Worm (Caenorhabditis elegans) whole organism, late embryonic: ENCODE measurements around the gene fbxa-142.

Source experiments
- F13H6.1 ChIP-seq: sonication (generic microtip); optimal IDR thresholded peaks from 2 replicates; lab custom pipeline; 2016; ENCODE audit warnings: missing genetic modification characterization, missing compliant biosample characterization
- Y22D7AL.16 ChIP-seq: sonication (generic microtip); optimal IDR thresholded peaks from 2 replicates; lab custom pipeline; 2016; ENCODE audit warnings: missing genetic modification characterization, missing compliant biosample characterization
- ahr-1 ChIP-seq: sonication (generic microtip); optimal IDR thresholded peaks from 2 replicates; lab custom pipeline; 2016; ENCODE audit warnings: missing genetic modification characterization, missing compliant biosample characterization
- ceh-14 ChIP-seq: sonication (generic microtip); optimal IDR thresholded peaks from 2 replicates; lab custom pipeline; 2016; ENCODE audit warnings: missing genotype, missing genetic modification characterization, missing compliant biosample characterization
- ceh-24 ChIP-seq: sonication (generic microtip); optimal IDR thresholded peaks from 2 replicates; lab custom pipeline; 2016; ENCODE audit warnings: mild to moderate bottlenecking, missing genetic modification characterization, missing compliant biosample characterization
- ceh-31 ChIP-seq: sonication (generic microtip); optimal IDR thresholded peaks from 2 replicates; lab custom pipeline; 2016; ENCODE audit warnings: missing genetic modification characterization, missing compliant biosample characterization
- ceh-45 ChIP-seq: fragments of 200-800 bp; sonication (Bioruptor generic); IDR thresholded peaks from 2 replicates; pipeline ENCODE4 v1.3.6; 2022; ENCODE audit warnings: missing genetic modification reagents, missing genetic modification characterization, missing compliant biosample characterization
- ceh-6 ChIP-seq: fragments of 200-800 bp; sonication (Bioruptor generic); optimal IDR thresholded peaks from 2 replicates; lab custom pipeline; 2018; ENCODE audit warnings: mild to moderate bottlenecking, missing genetic modification characterization, missing compliant biosample characterization
- ceh-9 ChIP-seq: sonication (generic microtip); optimal IDR thresholded peaks from 2 replicates; lab custom pipeline; 2016; ENCODE audit warnings: mild to moderate bottlenecking, missing genetic modification characterization, inconsistent platforms, missing compliant biosample characterization
- dve-1 ChIP-seq: sonication (generic microtip); optimal IDR thresholded peaks from 2 replicates; lab custom pipeline; 2017; ENCODE audit warnings: antibody characterized with exemption, mild to moderate bottlenecking, missing genetic modification characterization, missing compliant biosample characterization
- elt-4 ChIP-seq: sonication (generic microtip); optimal IDR thresholded peaks from 2 replicates; lab custom pipeline; 2016; ENCODE audit warnings: missing genetic modification characterization, missing compliant biosample characterization
- eyg-1 ChIP-seq: sonication (generic microtip); optimal IDR thresholded peaks from 2 replicates; lab custom pipeline; 2016; ENCODE audit warnings: missing genotype, missing genetic modification characterization, missing compliant biosample characterization
- fkh-10 ChIP-seq: fragments of 150-350 bp; optimal IDR thresholded peaks from 2 replicates; lab custom pipeline; 2014; ENCODE audit warnings: missing biosample characterization, missing genetic modification reagents, missing genetic modification characterization
- fkh-6 ChIP-seq: sonication (generic microtip); optimal IDR thresholded peaks from 2 replicates; lab custom pipeline; 2016; ENCODE audit warnings: missing genetic modification characterization, missing compliant biosample characterization
- gmeb-2 ChIP-seq: sonication (generic microtip); optimal IDR thresholded peaks from 2 replicates; lab custom pipeline; 2016; ENCODE audit warnings: missing genetic modification characterization, inconsistent platforms, missing compliant biosample characterization
- hlh-13 ChIP-seq: fragments of 200-800 bp; sonication (Bioruptor generic); optimal IDR thresholded peaks from 2 replicates; lab custom pipeline; 2018; ENCODE audit warnings: mild to moderate bottlenecking, missing genetic modification characterization, missing compliant biosample characterization
- hlh-30 ChIP-seq: sonication (generic microtip); optimal IDR thresholded peaks from 2 replicates; lab custom pipeline; 2017; ENCODE audit warnings: antibody characterized with exemption, missing genetic modification characterization, missing compliant biosample characterization; ENCODE audit not compliant: insufficient read depth
- lim-6 ChIP-seq: sonication (generic microtip); optimal IDR thresholded peaks from 2 replicates; lab custom pipeline; 2016; ENCODE audit warnings: missing genetic modification characterization, missing compliant biosample characterization
- madf-2 ChIP-seq: sonication (generic microtip); optimal IDR thresholded peaks from 2 replicates; lab custom pipeline; 2017; ENCODE audit warnings: missing genetic modification characterization, missing compliant biosample characterization
- mec-3 ChIP-seq: sonication (generic microtip); optimal IDR thresholded peaks from 2 replicates; lab custom pipeline; 2016; ENCODE audit warnings: borderline replicate concordance, missing genetic modification characterization, missing compliant biosample characterization
- nhr-11 ChIP-seq: fragments of 150-350 bp; optimal IDR thresholded peaks from 2 replicates; lab custom pipeline; 2014; ENCODE audit warnings: missing biosample characterization, missing genetic modification characterization
- nhr-232 ChIP-seq: sonication (generic microtip); optimal IDR thresholded peaks from 2 replicates; lab custom pipeline; 2016; ENCODE audit warnings: missing genetic modification characterization, missing compliant biosample characterization
- npax-4 ChIP-seq: sonication (generic microtip); optimal IDR thresholded peaks from 2 replicates; lab custom pipeline; 2016; ENCODE audit warnings: missing genetic modification characterization, missing compliant biosample characterization
- pag-3 ChIP-seq: sonication (generic microtip); optimal IDR thresholded peaks from 2 replicates; lab custom pipeline; 2016; ENCODE audit warnings: missing compliant biosample characterization, missing genetic modification characterization, borderline replicate concordance
- pat-9 ChIP-seq: fragments of 200-800 bp; sonication (Bioruptor generic); optimal IDR thresholded peaks from 2 replicates; lab custom pipeline; 2018; ENCODE audit warnings: mild to moderate bottlenecking, missing genetic modification characterization, moderate library complexity, missing compliant biosample characterization
- pha-4 ChIP-seq: fragments of 150-350 bp; optimal IDR thresholded peaks from 2 replicates; lab custom pipeline; 2018; ENCODE audit warnings: missing biosample characterization, missing genetic modification reagents, missing genetic modification characterization
- ref-2 ChIP-seq: sonication (generic microtip); optimal IDR thresholded peaks from 2 replicates; lab custom pipeline; 2016; ENCODE audit warnings: missing genetic modification characterization, missing compliant biosample characterization
- rnt-1 ChIP-seq: sonication (generic microtip); optimal IDR thresholded peaks from 2 replicates; lab custom pipeline; 2016; ENCODE audit warnings: missing genetic modification characterization, missing compliant biosample characterization
- sox-2 ChIP-seq: fragments of 200-800 bp; sonication (Bioruptor generic); IDR thresholded peaks from 2 replicates; pipeline ENCODE4 v1.3.6; 2022; ENCODE audit warnings: missing genetic modification reagents, missing genetic modification characterization, missing compliant biosample characterization
- tbx-2 ChIP-seq: sonication (generic microtip); optimal IDR thresholded peaks from 2 replicates; lab custom pipeline; 2016; ENCODE audit warnings: missing genetic modification characterization, missing compliant biosample characterization
- unc-3 ChIP-seq, 2 experiments: fragments of 200-800 bp in 1 of 2; sonication (Bioruptor generic) in 1 of 2; sonication (generic microtip) in 1 of 2; conservative IDR thresholded peaks in 1 of 2; optimal IDR thresholded peaks in 1 of 2; 2 replicates each; pipeline versions ENCODE4 v1.3.6 to Lab custom; 2016 to 2022; ENCODE audit warnings: missing compliant biosample characterization in 2 of 2, missing genetic modification characterization in 2 of 2, missing genetic modification reagents in 1 of 2
- unc-86 ChIP-seq: sonication (generic microtip); optimal IDR thresholded peaks from 2 replicates; lab custom pipeline; 2016; ENCODE audit warnings: missing genetic modification characterization, missing compliant biosample characterization

fbxa-142 gene

DNA sequence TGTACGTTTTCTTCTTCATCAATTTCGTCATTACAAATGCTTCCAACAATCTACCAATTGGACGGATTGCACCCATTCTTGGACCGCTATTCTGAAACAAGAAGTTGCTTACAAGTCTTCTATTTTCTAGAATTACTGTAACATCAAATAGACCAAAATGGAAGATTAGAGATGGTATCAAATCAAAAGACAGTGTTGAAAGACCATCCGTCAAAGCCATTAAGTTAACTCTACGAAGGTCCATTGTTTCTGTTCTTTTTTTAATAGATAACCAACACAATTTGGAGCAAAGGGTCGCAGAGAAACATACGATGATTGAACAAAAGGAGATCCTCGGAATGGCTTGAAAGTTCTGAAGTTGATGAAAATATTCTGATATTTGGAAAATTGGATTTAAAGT is 13.9 kb upstream of the fbxa-142 start:
- no peak for TF ChIP-seq fkh-10 (GFP tag; lab: Kevin White, UChicago)
- TF ChIP-seq, all 69 proteins: peak for 0

DNA sequence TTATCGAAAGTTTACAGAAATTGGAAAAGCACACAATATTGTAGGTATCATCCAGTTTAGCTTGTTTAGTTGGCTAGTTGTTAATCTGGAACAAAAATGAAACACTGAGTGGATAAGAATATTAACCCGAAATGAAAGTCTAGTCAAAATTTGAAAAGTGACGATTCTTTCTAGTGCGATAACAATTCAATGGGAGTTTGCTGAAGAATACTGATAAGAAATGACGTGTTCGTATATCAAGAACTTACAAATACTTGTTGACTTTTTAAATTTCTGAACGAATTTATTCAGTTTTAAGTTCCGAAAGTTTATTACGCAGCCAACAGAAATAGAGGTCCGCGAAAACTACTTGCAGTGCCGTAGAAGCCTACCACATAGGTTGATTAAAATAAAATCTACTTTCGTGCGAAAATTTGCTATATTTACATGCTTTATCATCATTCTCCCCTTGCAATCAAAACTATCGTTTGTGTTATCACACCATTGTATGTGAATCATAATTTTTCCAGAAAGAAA is 12.0 kb upstream of the fbxa-142 start, which contains the start of gene fbxa-88:
TSS of gene fbxa-88 (minus strand) at position 51 of the 516 bp plus-strand sequence.
- TF ChIP-seq Y22D7AL.16 (tag; lab: Kevin White, UChicago), result no peak
- no peak for TF ChIP-seq dve-1 (tag; lab: Kevin White, UChicago)
- no peak for TF ChIP-seq hlh-30 (tag; lab: Kevin White, UChicago)
- TF ChIP-seq pag-3, result no peak
- TF ChIP-seq lim-6 (tag; lab: Kevin White, UChicago), result no peak
- TF ChIP-seq fkh-6 (tag; lab: Kevin White, UChicago), result no peak
- TF ChIP-seq ceh-31, result no peak
- no peak for TF ChIP-seq ref-2 (tag; lab: Kevin White, UChicago)
- TF ChIP-seq hlh-13, result no peak
- no peak for TF ChIP-seq nhr-232 (tag; lab: Kevin White, UChicago)

DNA sequence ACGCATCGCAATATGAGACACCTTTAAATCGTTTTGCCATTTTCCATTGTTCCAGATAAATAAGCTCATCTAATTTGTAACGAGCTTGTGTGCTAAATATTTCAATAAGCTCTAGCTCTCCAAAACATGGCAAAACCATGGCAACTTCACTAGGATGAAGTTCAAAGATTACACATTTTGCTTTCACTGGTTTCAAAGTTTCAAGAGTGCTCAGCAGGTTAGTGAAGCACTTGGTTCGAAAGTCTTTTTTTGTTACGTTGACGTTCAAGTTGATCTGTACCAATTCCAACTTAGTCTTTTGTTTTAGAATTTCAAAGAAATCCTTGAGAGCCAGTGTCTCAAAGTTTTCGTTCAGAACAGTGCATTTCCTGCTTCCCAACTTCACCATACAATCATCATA is 11.2 kb upstream of the fbxa-142 start, which contains the start of gene fbxa-18:
TSS of gene fbxa-18 (plus strand) at position 301 of the 400 bp plus-strand sequence.
- TF ChIP-seq ceh-14 (tag; lab: Kevin White, UChicago) (no peak), ceh-24 (tag; lab: Kevin White, UChicago) (no peak), ceh-6 (GFP tag; lab: Kevin White, UChicago) (no peak), ref-2 (tag; lab: Kevin White, UChicago) (no peak), ceh-9 (tag; lab: Kevin White, UChicago) (no peak), rnt-1 (tag; lab: Kevin White, UChicago) (no peak), unc-3 (GFP tag; conservative IDR thresholded peaks at IDR 0.05; lab: Robert Waterston, UW) (no peak), unc-3 (tag; optimal IDR thresholded peaks at IDR 0.05; lab: Kevin White, UChicago) (no peak), sox-2 (GFP tag; lab: Robert Waterston, UW) (no peak), ceh-31 (no peak), npax-4 (tag; lab: Kevin White, UChicago) (no peak), F13H6.1 (tag; lab: Kevin White, UChicago) (no peak), ceh-45 (GFP tag; lab: Robert Waterston, UW) (no peak), fkh-6 (tag; lab: Kevin White, UChicago) (no peak), madf-2 (tag; lab: Kevin White, UChicago) (no peak), eyg-1 (tag; lab: Kevin White, UChicago) (no peak)
- TF ChIP-seq, all 69 proteins: peak for 0

DNA sequence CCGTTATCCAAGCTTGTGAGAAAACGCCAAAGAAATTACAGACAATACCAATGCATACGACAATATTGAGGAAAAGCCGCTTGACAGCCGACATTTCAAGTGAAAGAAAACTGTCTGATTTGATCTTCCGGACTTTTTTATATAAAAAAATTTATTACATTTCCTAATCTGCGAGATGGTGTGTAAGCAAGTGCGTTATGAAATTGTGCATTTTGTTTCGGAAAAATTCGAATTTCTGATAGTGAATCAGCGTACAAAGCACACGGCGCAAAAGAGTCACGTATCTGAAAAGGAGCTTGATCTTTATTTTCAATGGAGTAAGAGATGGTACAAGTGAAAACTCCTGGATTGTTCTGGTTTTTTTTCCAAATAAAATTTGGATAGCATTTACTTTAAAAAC is 9.9 kb upstream of the fbxa-142 start, which contains the start of gene clc-32:
TSS of gene clc-32 (minus strand) at position 101 of the 400 bp plus-strand sequence.
- TF ChIP-seq fkh-6 (tag; lab: Kevin White, UChicago), result no peak
- no peak for TF ChIP-seq ceh-6 (GFP tag; lab: Kevin White, UChicago)

DNA sequence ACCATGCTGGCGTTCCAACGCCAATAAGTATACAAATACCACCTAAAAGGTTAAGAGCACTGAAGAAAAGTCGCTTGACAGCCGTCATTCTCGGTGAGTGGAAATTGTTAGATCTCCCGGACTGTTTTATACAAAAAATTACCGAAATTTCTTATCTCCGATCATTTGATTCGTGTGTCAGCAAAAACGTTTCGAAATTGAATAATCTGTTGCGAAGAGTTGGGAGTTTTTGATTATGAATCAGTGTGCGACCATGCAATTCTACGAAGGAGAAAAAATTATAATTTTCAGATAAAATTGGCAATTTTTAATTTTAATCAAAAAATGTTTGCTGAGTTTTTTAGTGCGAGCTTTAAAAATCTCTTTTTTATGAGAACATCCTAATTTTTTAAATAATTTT is 8.4 kb upstream of the fbxa-142 start, which contains the start of gene clc-11:
TSS of gene clc-11 (minus strand) at position 101 of the 400 bp plus-strand sequence.
- TF ChIP-seq ceh-31 (no peak), hlh-13 (no peak), ahr-1 (tag; lab: Kevin White, UChicago) (no peak), gmeb-2 (tag; lab: Kevin White, UChicago) (no peak), nhr-11 (tag; lab: Kevin White, UChicago) (no peak), mec-3 (tag; lab: Kevin White, UChicago) (no peak), dve-1 (tag; lab: Kevin White, UChicago) (no peak), pat-9 (tag; lab: Kevin White, UChicago) (no peak), elt-4 (no peak)
- TF ChIP-seq, all 69 proteins: peak for 0

DNA sequence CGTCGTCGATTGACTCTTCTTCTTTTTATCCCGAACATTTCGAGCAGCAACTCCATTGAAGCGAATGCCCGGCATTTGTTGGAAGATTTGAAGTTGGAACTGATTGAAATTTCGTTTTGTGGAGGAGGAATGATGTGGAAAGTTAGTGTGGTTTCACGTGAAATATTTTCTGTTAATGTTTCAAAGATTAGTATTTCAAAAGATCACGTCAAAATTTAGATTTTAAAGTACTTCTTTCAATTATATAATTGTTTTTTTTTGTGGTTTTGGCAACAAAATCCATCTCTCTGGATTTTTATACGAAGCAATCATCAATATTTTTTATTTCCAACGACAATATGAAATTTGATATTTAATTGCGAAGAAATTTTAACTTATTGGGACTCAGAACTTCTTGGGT is 5.9 kb upstream of the fbxa-142 start, which contains the start of gene F44G3.7:
TSS of gene F44G3.7 (minus strand) at position 101 of the 400 bp plus-strand sequence.
- TF ChIP-seq unc-86 (tag; lab: Kevin White, UChicago), result no peak
- TF ChIP-seq tbx-2 (tag; lab: Kevin White, UChicago), result no peak
- no peak for TF ChIP-seq ceh-24 (tag; lab: Kevin White, UChicago)
- no peak for TF ChIP-seq pha-4
- no peak for TF ChIP-seq nhr-232 (tag; lab: Kevin White, UChicago)
- TF ChIP-seq, all 69 proteins: peak for 0
